Worm (Caenorhabditis elegans) whole organism, midembryonic: ENCODE measurements around the gene panl-2.

Experiments
- T22C8.4 ChIP-seq: fragments of 200-800 bp; sonication (Bioruptor generic); IDR thresholded peaks from 2 replicates; pipeline ENCODE4 v1.3.6; 2022; ENCODE audit warnings: missing genetic modification characterization, missing compliant biosample characterization
- med-1 ChIP-seq: sonication (generic microtip); optimal IDR thresholded peaks from 2 replicates; lab custom pipeline; 2017; ENCODE audit warnings: missing genetic modification characterization, mild to moderate bottlenecking, missing compliant biosample characterization, antibody characterized with exemption, missing genetic modification reagents; ENCODE audit not compliant: insufficient read depth
- ztf-29 ChIP-seq: fragments of 200-800 bp; sonication (Bioruptor generic); IDR thresholded peaks from 2 replicates; pipeline ENCODE4 v1.3.6; 2022; ENCODE audit warnings: missing genetic modification reagents, missing genetic modification characterization, missing compliant biosample characterization

DNA sequence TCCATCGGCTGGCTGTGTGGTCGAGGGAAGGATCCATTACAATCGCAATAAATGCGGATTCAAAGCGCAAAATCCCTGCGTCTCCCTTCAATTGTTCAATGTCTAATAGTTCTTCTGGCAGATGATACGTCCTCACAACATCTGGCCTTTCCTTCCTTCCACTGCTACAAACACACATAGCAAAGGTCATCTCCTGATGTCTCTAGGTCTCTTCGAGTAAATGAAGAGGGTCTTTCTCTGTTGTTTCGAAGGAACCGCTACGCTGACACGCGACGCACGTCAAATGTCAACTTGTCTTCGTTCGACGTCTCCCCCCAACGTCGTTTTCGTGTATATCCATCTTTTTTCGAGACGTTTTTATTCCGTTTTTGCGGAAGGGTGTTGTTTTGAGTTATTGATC, 10.9 kb upstream of the panl-2 start:
- TF ChIP-seq med-1 (GFP tag; lab: Kevin White, UChicago) (no peak), T22C8.4 (GFP tag; lab: Robert Waterston, UW) (no peak), ztf-29 (GFP tag; lab: Robert Waterston, UW) (no peak)
